Worm (Caenorhabditis elegans): ENCODE measurements around the gene C32B5.13.

The C32B5.13 gene

ce11 chrII:950374-950773, 11.5 kb downstream of the C32B5.13 start:
- no peak for TF ChIP-seq elt-3 (tag; optimal IDR thresholded peaks at IDR 0.05)
- no peak for TF ChIP-seq ceh-39 (tag; optimal IDR thresholded peaks at IDR 0.05)
- no peak for TF ChIP-seq lsy-2 (tag; optimal IDR thresholded peaks at IDR 0.05)
- TF ChIP-seq nhr-12 (tag; optimal IDR thresholded peaks at IDR 0.05), result no peak
- TF ChIP-seq nhr-76 (tag; optimal IDR thresholded peaks at IDR 0.05), result no peak
- no peak for TF ChIP-seq lin-13 (tag; optimal IDR thresholded peaks at IDR 0.05)
- TF ChIP-seq ztf-11 (tag; optimal IDR thresholded peaks at IDR 0.05), result no peak
- TF ChIP-seq lin-32 (GFP tag; optimal IDR thresholded peaks at IDR 0.05), result no peak
- no peak for TF ChIP-seq zip-8 (tag; optimal IDR thresholded peaks at IDR 0.05)
- TF ChIP-seq nhr-2 (tag; optimal IDR thresholded peaks at IDR 0.05), result no peak
- TF ChIP-seq ham-2 (GFP tag; optimal IDR thresholded peaks at IDR 0.05), result no peak

- TF ChIP-seq mep-1 (tag; optimal IDR thresholded peaks at IDR 0.05) (no peak), lin-32 (GFP tag; optimal IDR thresholded peaks at IDR 0.05) (no peak), elt-1 (tag; optimal IDR thresholded peaks at IDR 0.05; ENCODE audit: borderline replicate concordance, insufficient read depth) (no peak), nhr-28 (tag; optimal IDR thresholded peaks at IDR 0.05) (no peak), ztf-11 (tag; optimal IDR thresholded peaks at IDR 0.05) (no peak), nhr-76 (tag; optimal IDR thresholded peaks at IDR 0.05) (no peak), M03D4.4 (tag; optimal IDR thresholded peaks at IDR 0.05) (no peak), tbx-8 (GFP tag; optimal IDR thresholded peaks at IDR 0.05) (no peak), elt-3 (tag; optimal IDR thresholded peaks at IDR 0.05) (no peak), ham-2 (GFP tag; optimal IDR thresholded peaks at IDR 0.05) (no peak), lin-13 (tag; optimal IDR thresholded peaks at IDR 0.05) (no peak)
Observed at ce11 chrII:948091-948490, 13.8 kb downstream of the C32B5.13 start, which contains the start of gene fbxc-32. Gene fbxc-32, minus strand, starts transcription at chrII:948191.

- no peak for TF ChIP-seq snpc-4 (tag; optimal IDR thresholded peaks at IDR 0.05)
- TF ChIP-seq lin-13 (tag; optimal IDR thresholded peaks at IDR 0.05), result no peak
- TF ChIP-seq sem-2 (GFP tag; optimal IDR thresholded peaks at IDR 0.05), result no peak
- TF ChIP-seq ceh-83 (GFP tag; optimal IDR thresholded peaks at IDR 0.05), result no peak
- no peak for TF ChIP-seq lin-32 (GFP tag; optimal IDR thresholded peaks at IDR 0.05)
- TF ChIP-seq unc-120 (tag; optimal IDR thresholded peaks at IDR 0.05; ENCODE audit: poor library complexity, severe bottlenecking), result no peak
- no peak for TF ChIP-seq bed-3 (GFP tag; optimal IDR thresholded peaks at IDR 0.05)
- TF ChIP-seq tbx-8 (GFP tag; optimal IDR thresholded peaks at IDR 0.05), result no peak
- TF ChIP-seq sptf-1 (tag; optimal IDR thresholded peaks at IDR 0.05), result no peak
- TF ChIP-seq unc-39 (tag; optimal IDR thresholded peaks at IDR 0.05), result no peak
- TF ChIP-seq nhr-2 (tag; optimal IDR thresholded peaks at IDR 0.05), result no peak
- no peak for TF ChIP-seq ceh-39 (tag; optimal IDR thresholded peaks at IDR 0.05)
- TF ChIP-seq lsy-2 (tag; optimal IDR thresholded peaks at IDR 0.05), result no peak
- no peak for TF ChIP-seq mls-2 (tag; optimal IDR thresholded peaks at IDR 0.05)
- no peak for TF ChIP-seq ceh-43 (GFP tag; optimal IDR thresholded peaks at IDR 0.05)
- no peak for TF ChIP-seq drap-1 (GFP tag; optimal IDR thresholded peaks at IDR 0.05)
- no peak for TF ChIP-seq nhr-12 (tag; optimal IDR thresholded peaks at IDR 0.05)
- no peak for TF ChIP-seq blmp-1 (tag; optimal IDR thresholded peaks at IDR 0.05)
Observed at ce11 chrII:943773-944172, 18.1 kb downstream of the C32B5.13 start, which contains the start of gene clec-43. Gene clec-43, plus strand, starts transcription at chrII:944066.

- TF ChIP-seq nhr-12 (tag; optimal IDR thresholded peaks at IDR 0.05) (peak; percentile 41), nhr-2 (tag; optimal IDR thresholded peaks at IDR 0.05) (peak; percentile 60), ceh-39 (tag; optimal IDR thresholded peaks at IDR 0.05) (peak; percentile 12), lin-13 (tag; optimal IDR thresholded peaks at IDR 0.05) (no peak), blmp-1 (tag; optimal IDR thresholded peaks at IDR 0.05) (no peak), cnd-1 (tag; optimal IDR thresholded peaks at IDR 0.05) (peak; percentile 14), ces-1 (GFP tag; optimal IDR thresholded peaks at IDR 0.05) (no peak), bed-3 (GFP tag; optimal IDR thresholded peaks at IDR 0.05) (no peak), sptf-1 (tag; optimal IDR thresholded peaks at IDR 0.05) (peak; percentile 45)
Observed at ce11 chrII:940779-941178, 21.1 kb downstream of the C32B5.13 start, which contains the start of gene fbxc-36. Gene fbxc-36, plus strand, starts transcription at chrII:940983.

ce11 chrII:938549-938948, 23.3 kb downstream of the C32B5.13 start, which contains the start of gene R07C3.3:
Gene R07C3.3, plus strand, starts transcription at chrII:938849.
- TF ChIP-seq nhr-2 (tag; optimal IDR thresholded peaks at IDR 0.05), result no peak
- TF ChIP-seq ztf-11 (tag; optimal IDR thresholded peaks at IDR 0.05), result no peak
- TF ChIP-seq tbx-8 (GFP tag; optimal IDR thresholded peaks at IDR 0.05), result no peak
- TF ChIP-seq lin-32 (GFP tag; optimal IDR thresholded peaks at IDR 0.05), result no peak
- TF ChIP-seq sptf-1 (tag; optimal IDR thresholded peaks at IDR 0.05), result no peak
- no peak for TF ChIP-seq mls-2 (tag; optimal IDR thresholded peaks at IDR 0.05)
- no peak for TF ChIP-seq nhr-76 (tag; optimal IDR thresholded peaks at IDR 0.05)
- no peak for TF ChIP-seq M03D4.4 (tag; optimal IDR thresholded peaks at IDR 0.05)
- no peak for TF ChIP-seq nhr-12 (tag; optimal IDR thresholded peaks at IDR 0.05)
- no peak for TF ChIP-seq sem-2 (GFP tag; optimal IDR thresholded peaks at IDR 0.05)
- no peak for TF ChIP-seq blmp-1 (tag; optimal IDR thresholded peaks at IDR 0.05)
- no peak for TF ChIP-seq ces-1 (GFP tag; optimal IDR thresholded peaks at IDR 0.05)
- no peak for TF ChIP-seq unc-62 (GFP tag; optimal IDR thresholded peaks at IDR 0.05)
